Worm (Caenorhabditis elegans) whole organism, late embryonic: ENCODE results near the gene C29E4.17.

Experiments used
- C38D4.7 ChIP-seq: fragments of 200-800 bp; sonication (Bioruptor generic); optimal IDR thresholded peaks from 2 replicates; lab custom pipeline; 2018; ENCODE audit warnings: mild to moderate bottlenecking, missing genetic modification characterization, moderate library complexity, missing compliant biosample characterization
- F13H6.1 ChIP-seq: sonication (generic microtip); optimal IDR thresholded peaks from 2 replicates; lab custom pipeline; 2016; ENCODE audit warnings: missing genetic modification characterization, missing compliant biosample characterization
- K09A11.1 ChIP-seq: sonication (generic microtip); optimal IDR thresholded peaks from 2 replicates; lab custom pipeline; 2017; ENCODE audit warnings: antibody characterized with exemption, mild to moderate bottlenecking, missing genetic modification characterization, missing compliant biosample characterization; ENCODE audit not compliant: insufficient read depth
- T23F11.4 ChIP-seq: fragments of 200-800 bp; sonication (Bioruptor generic); optimal IDR thresholded peaks from 2 replicates; lab custom pipeline; 2018; ENCODE audit warnings: mild to moderate bottlenecking, missing genetic modification characterization, missing compliant biosample characterization
- ahr-1 ChIP-seq: sonication (generic microtip); optimal IDR thresholded peaks from 2 replicates; lab custom pipeline; 2016; ENCODE audit warnings: missing genetic modification characterization, missing compliant biosample characterization
- ceh-14 ChIP-seq: sonication (generic microtip); optimal IDR thresholded peaks from 2 replicates; lab custom pipeline; 2016; ENCODE audit warnings: missing genotype, missing genetic modification characterization, missing compliant biosample characterization
- ceh-18 ChIP-seq: sonication (generic microtip); optimal IDR thresholded peaks from 2 replicates; lab custom pipeline; 2016; ENCODE audit warnings: missing genetic modification characterization, missing compliant biosample characterization
- ceh-2 ChIP-seq: sonication (generic microtip); optimal IDR thresholded peaks from 2 replicates; lab custom pipeline; 2016; ENCODE audit warnings: missing genotype, missing genetic modification characterization, missing compliant biosample characterization
- ceh-22 ChIP-seq: sonication (generic microtip); optimal IDR thresholded peaks from 2 replicates; lab custom pipeline; 2017; ENCODE audit warnings: missing biosample characterization, missing genetic modification characterization
- ceh-30 ChIP-seq: fragments of 150-350 bp; optimal IDR thresholded peaks from 2 replicates; lab custom pipeline; 2014; ENCODE audit warnings: missing biosample characterization, missing genetic modification characterization
- ceh-31 ChIP-seq: sonication (generic microtip); optimal IDR thresholded peaks from 2 replicates; lab custom pipeline; 2016; ENCODE audit warnings: missing genetic modification characterization, missing compliant biosample characterization
- ceh-45 ChIP-seq: fragments of 200-800 bp; sonication (Bioruptor generic); IDR thresholded peaks from 2 replicates; pipeline ENCODE4 v1.3.6; 2022; ENCODE audit warnings: missing genetic modification reagents, missing genetic modification characterization, missing compliant biosample characterization
- ceh-48 ChIP-seq: sonication (generic microtip); optimal IDR thresholded peaks from 2 replicates; lab custom pipeline; 2016; ENCODE audit warnings: missing genetic modification characterization, inconsistent platforms, missing compliant biosample characterization
- ceh-6 ChIP-seq: fragments of 200-800 bp; sonication (Bioruptor generic); optimal IDR thresholded peaks from 2 replicates; lab custom pipeline; 2018; ENCODE audit warnings: mild to moderate bottlenecking, missing genetic modification characterization, missing compliant biosample characterization
- che-1 ChIP-seq: sonication (generic microtip); optimal IDR thresholded peaks from 2 replicates; lab custom pipeline; 2016; ENCODE audit warnings: mild to moderate bottlenecking, missing genetic modification characterization, missing compliant biosample characterization
- elt-4 ChIP-seq: sonication (generic microtip); optimal IDR thresholded peaks from 2 replicates; lab custom pipeline; 2016; ENCODE audit warnings: missing genetic modification characterization, missing compliant biosample characterization
- eyg-1 ChIP-seq: sonication (generic microtip); optimal IDR thresholded peaks from 2 replicates; lab custom pipeline; 2016; ENCODE audit warnings: missing genotype, missing genetic modification characterization, missing compliant biosample characterization
- fax-1 ChIP-seq: sonication (generic microtip); optimal IDR thresholded peaks from 2 replicates; lab custom pipeline; 2016; ENCODE audit warnings: missing genotype, missing genetic modification characterization, missing compliant biosample characterization
- fkh-10 ChIP-seq: fragments of 150-350 bp; optimal IDR thresholded peaks from 2 replicates; lab custom pipeline; 2014; ENCODE audit warnings: missing biosample characterization, missing genetic modification reagents, missing genetic modification characterization
- hlh-13 ChIP-seq: fragments of 200-800 bp; sonication (Bioruptor generic); optimal IDR thresholded peaks from 2 replicates; lab custom pipeline; 2018; ENCODE audit warnings: mild to moderate bottlenecking, missing genetic modification characterization, missing compliant biosample characterization
- hlh-30 ChIP-seq: sonication (generic microtip); optimal IDR thresholded peaks from 2 replicates; lab custom pipeline; 2017; ENCODE audit warnings: antibody characterized with exemption, missing genetic modification characterization, missing compliant biosample characterization; ENCODE audit not compliant: insufficient read depth
- hlh-8 ChIP-seq: sonication (generic microtip); optimal IDR thresholded peaks from 2 replicates; lab custom pipeline; 2016; ENCODE audit warnings: missing genotype, missing genetic modification characterization, missing compliant biosample characterization
- nfya-1 ChIP-seq: sonication (generic microtip); optimal IDR thresholded peaks from 2 replicates; lab custom pipeline; 2017; ENCODE audit warnings: missing genetic modification characterization, mild to moderate bottlenecking, missing compliant biosample characterization, antibody characterized with exemption, moderate library complexity
- nhr-11 ChIP-seq: fragments of 150-350 bp; optimal IDR thresholded peaks from 2 replicates; lab custom pipeline; 2014; ENCODE audit warnings: missing biosample characterization, missing genetic modification characterization
- nhr-232 ChIP-seq: sonication (generic microtip); optimal IDR thresholded peaks from 2 replicates; lab custom pipeline; 2016; ENCODE audit warnings: missing genetic modification characterization, missing compliant biosample characterization
- pax-1 ChIP-seq: fragments of 150-350 bp; optimal IDR thresholded peaks from 2 replicates; lab custom pipeline; 2014; ENCODE audit warnings: missing biosample characterization, missing genetic modification characterization
- pha-4 ChIP-seq: fragments of 150-350 bp; optimal IDR thresholded peaks from 2 replicates; lab custom pipeline; 2018; ENCODE audit warnings: missing biosample characterization, missing genetic modification reagents, missing genetic modification characterization
- pqm-1 ChIP-seq: sonication (generic microtip); optimal IDR thresholded peaks from 2 replicates; lab custom pipeline; 2016; ENCODE audit warnings: missing genetic modification characterization, missing compliant biosample characterization
- pros-1 ChIP-seq: fragments of 150-350 bp; optimal IDR thresholded peaks from 2 replicates; lab custom pipeline; 2014; ENCODE audit warnings: missing biosample characterization, missing genetic modification reagents, missing genetic modification characterization
- rnt-1 ChIP-seq: sonication (generic microtip); optimal IDR thresholded peaks from 2 replicates; lab custom pipeline; 2016; ENCODE audit warnings: missing genetic modification characterization, missing compliant biosample characterization
- sdc-2 ChIP-seq: sonication (generic microtip); optimal IDR thresholded peaks from 2 replicates; lab custom pipeline; 2016; ENCODE audit warnings: missing genotype, missing genetic modification characterization, missing compliant biosample characterization
- sox-4 ChIP-seq: sonication (generic microtip); optimal IDR thresholded peaks from 2 replicates; lab custom pipeline; 2017; ENCODE audit warnings: mild to moderate bottlenecking, missing genetic modification characterization, inconsistent platforms, missing compliant biosample characterization
- unc-42 ChIP-seq: sonication (generic microtip); optimal IDR thresholded peaks from 2 replicates; lab custom pipeline; 2016; ENCODE audit warnings: missing genotype, missing genetic modification characterization, missing compliant biosample characterization
- ztf-16 ChIP-seq: sonication (generic microtip); optimal IDR thresholded peaks from 2 replicates; lab custom pipeline; 2017; ENCODE audit warnings: missing genetic modification characterization, missing compliant biosample characterization

The C29E4.17 gene

ce11 chrIII:7917667-7918066, 4.6 kb upstream of the C29E4.17 start, which contains the start of gene gly-3:
gly-3 (minus strand) TSS chrIII:7917767.
- TF ChIP-seq ceh-31 (tag; lab: Kevin White, UChicago): no peak
- TF ChIP-seq nfya-1 (tag; lab: Kevin White, UChicago): no peak
- no peak for TF ChIP-seq ztf-16 (tag; lab: Kevin White, UChicago)

ce11 chrIII:7919823-7920222, 2.5 kb upstream of the C29E4.17 start, which contains the start of gene C29E4.14:
C29E4.14 (plus strand) TSS chrIII:7920123.
- TF ChIP-seq pax-1 (tag; lab: Kevin White, UChicago) (no peak), fax-1 (tag; lab: Kevin White, UChicago) (no peak), ceh-48 (tag; lab: Kevin White, UChicago) (no peak), ceh-18 (tag; lab: Kevin White, UChicago) (no peak), nhr-11 (tag; lab: Kevin White, UChicago) (no peak), hlh-13 (GFP tag; lab: Kevin White, UChicago) (no peak), T23F11.4 (no peak), ceh-45 (no peak), unc-42 (tag; lab: Kevin White, UChicago) (no peak), hlh-30 (no peak), sox-4 (tag; lab: Kevin White, UChicago) (no peak), rnt-1 (tag; lab: Kevin White, UChicago) (no peak), ceh-30 (tag; lab: Kevin White, UChicago) (no peak), C38D4.7 (no peak), ceh-22 (tag; lab: Kevin White, UChicago) (no peak), nhr-232 (tag; lab: Kevin White, UChicago) (no peak), ceh-6 (GFP tag; lab: Kevin White, UChicago) (no peak)

- TF ChIP-seq pqm-1 (no peak), ceh-31 (tag; lab: Kevin White, UChicago) (no peak), pha-4 (tag; lab: Kevin White, UChicago) (no peak), fkh-10 (GFP tag; lab: Kevin White, UChicago) (no peak), rnt-1 (tag; lab: Kevin White, UChicago) (no peak), sox-4 (tag; lab: Kevin White, UChicago) (no peak), ztf-16 (tag; lab: Kevin White, UChicago) (no peak), ceh-48 (tag; lab: Kevin White, UChicago) (no peak), elt-4 (tag; lab: Kevin White, UChicago) (no peak), F13H6.1 (tag; lab: Kevin White, UChicago) (no peak), ceh-45 (no peak), K09A11.1 (no peak), hlh-8 (tag; lab: Kevin White, UChicago) (no peak), ahr-1 (tag; lab: Kevin White, UChicago) (no peak), eyg-1 (tag; lab: Kevin White, UChicago) (no peak), sdc-2 (tag; lab: Kevin White, UChicago) (no peak)
These were observed 2.5 kb downstream of the C29E4.17 start, which contains the start of gene tag-250 for ce11 chrIII:7924821-7925220. tag-250 (minus strand) TSS chrIII:7924921.

- peak; percentile 11 for TF ChIP-seq ceh-2 (tag; lab: Kevin White, UChicago)
- TF ChIP-seq nhr-232 (tag; lab: Kevin White, UChicago): no peak
- TF ChIP-seq fkh-10 (GFP tag; lab: Kevin White, UChicago): no peak
- no peak for TF ChIP-seq che-1 (tag; lab: Kevin White, UChicago)
- no peak for TF ChIP-seq ceh-14 (tag; lab: Kevin White, UChicago)
- TF ChIP-seq pros-1: no peak
These were observed 3.7 kb downstream of the C29E4.17 start for ce11 chrIII:7925968-7926367.

- TF ChIP-seq fax-1 (tag; lab: Kevin White, UChicago) (no peak), nfya-1 (tag; lab: Kevin White, UChicago) (peak; percentile 20)
- TF ChIP-seq, all 69 proteins: peak for 1
These were observed 6.3 kb downstream of the C29E4.17 start, which contains the start of the genes C29E4.13 and npp-15 for ce11 chrIII:7928549-7929129. C29E4.13 (minus strand) TSS chrIII:7928717. npp-15 (plus strand) TSS chrIII:7929043.
